Fruit fly (Drosophila melanogaster) whole organism, embryonic: ENCODE measurements around the gene CG15208.
A peak's percentile ranks its signal among the peaks of the same experiment; 100 is the strongest.

Experiments used
- Atf6 ChIP-seq: fragments of 200-800 bp; sonication (Bioruptor generic); IDR thresholded peaks from 2 replicates; pipeline ENCODE4 v1.3.6; 2022; ENCODE audit warnings: missing biosample characterization, missing genetic modification characterization
- B-H1 ChIP-seq: fragments of 200-800 bp; sonication (Bioruptor generic); IDR thresholded peaks from 3 replicates; pipeline ENCODE4 v1.3.6; 2022; ENCODE audit warnings: missing biosample characterization, missing genetic modification characterization
- Blimp-1 ChIP-seq: fragments of 200-800 bp; sonication (Bioruptor generic); optimal IDR thresholded peaks from 3 replicates; lab custom pipeline; 2018; ENCODE audit warnings: missing biosample characterization, missing genetic modification characterization, mild to moderate bottlenecking, moderate library complexity, missing genetic modification reagents
- CG10321 ChIP-seq: fragments of 200-800 bp; sonication (Bioruptor generic); IDR thresholded peaks from 2 replicates; pipeline ENCODE4 v1.3.6; 2022; ENCODE audit warnings: missing biosample characterization, missing genetic modification characterization
- CG11085 ChIP-seq: fragments of 200-800 bp; sonication (Bioruptor generic); IDR thresholded peaks from 2 replicates; pipeline ENCODE4 v1.3.6; 2022; ENCODE audit warnings: missing biosample characterization, missing genetic modification characterization
- CG1233 ChIP-seq: fragments of 200-800 bp; sonication (Bioruptor generic); optimal IDR thresholded peaks from 4 replicates; lab custom pipeline; 2018; ENCODE audit warnings: missing biosample characterization, mild to moderate bottlenecking, missing genetic modification characterization
- CG14014 ChIP-seq: fragments of 200-800 bp; sonication (Bioruptor generic); IDR thresholded peaks from 2 replicates; pipeline ENCODE4 v1.3.6; 2022; ENCODE audit warnings: missing biosample characterization, missing genetic modification characterization
- CG14860 ChIP-seq: fragments of 200-800 bp; sonication (Bioruptor generic); IDR thresholded peaks from 3 replicates; pipeline ENCODE4 v1.3.6; 2022; ENCODE audit warnings: missing biosample characterization, missing genetic modification characterization; ENCODE audit not compliant: partially characterized antibody
- CG15073 ChIP-seq: fragments of 200-800 bp; sonication (Bioruptor generic); optimal IDR thresholded peaks from 2 replicates; lab custom pipeline; 2016; ENCODE audit warnings: missing biosample characterization, missing genetic modification characterization
- CG17328 ChIP-seq: fragments of 200-800 bp; sonication (Bioruptor generic); IDR thresholded peaks from 2 replicates; pipeline ENCODE4 v1.3.6; 2022; ENCODE audit warnings: missing biosample characterization, missing genetic modification characterization
- CG18619 ChIP-seq: fragments of 200-800 bp; sonication (Bioruptor generic); optimal IDR thresholded peaks from 3 replicates; lab custom pipeline; 2017; ENCODE audit warnings: missing biosample characterization, mild to moderate bottlenecking, missing genetic modification characterization
- CG2199 ChIP-seq: fragments of 200-800 bp; sonication (Bioruptor generic); IDR thresholded peaks from 3 replicates; pipeline ENCODE4 v1.3.6; 2022; ENCODE audit warnings: missing biosample characterization, missing genetic modification characterization
- CG33213 ChIP-seq: fragments of 200-800 bp; sonication (Bioruptor generic); optimal IDR thresholded peaks from 3 replicates; lab custom pipeline; 2016; ENCODE audit warnings: missing biosample characterization, missing genetic modification characterization
- CG34224 ChIP-seq: fragments of 200-800 bp; sonication (Bioruptor generic); IDR thresholded peaks from 3 replicates; pipeline ENCODE4 v1.3.6; 2022; ENCODE audit warnings: missing biosample characterization, missing genetic modification characterization; ENCODE audit not compliant: partially characterized antibody
- CG5245 ChIP-seq: fragments of 200-800 bp; sonication (Bioruptor generic); optimal IDR thresholded peaks from 3 replicates; lab custom pipeline; 2016; ENCODE audit warnings: missing biosample characterization, missing genetic modification characterization
- CG7745 ChIP-seq: fragments of 200-800 bp; sonication (Bioruptor generic); optimal IDR thresholded peaks from 2 replicates; lab custom pipeline; 2018; ENCODE audit warnings: missing biosample characterization, mild to moderate bottlenecking, missing genetic modification characterization, moderate library complexity
- CG7928 ChIP-seq: fragments of 200-800 bp; sonication (Bioruptor generic); optimal IDR thresholded peaks from 2 replicates; lab custom pipeline; 2017; ENCODE audit warnings: missing biosample characterization, mild to moderate bottlenecking, missing genetic modification characterization
- CG8089 ChIP-seq: fragments of 200-800 bp; sonication (Bioruptor generic); optimal IDR thresholded peaks from 3 replicates; lab custom pipeline; 2016; ENCODE audit warnings: missing biosample characterization, missing genetic modification characterization
- CG8944 ChIP-seq: fragments of 200-800 bp; sonication (Bioruptor generic); optimal IDR thresholded peaks from 3 replicates; lab custom pipeline; 2016; ENCODE audit warnings: missing biosample characterization, missing genetic modification characterization
- CG9817 ChIP-seq: fragments of 200-800 bp; sonication (Bioruptor generic); optimal IDR thresholded peaks from 2 replicates; lab custom pipeline; 2018; ENCODE audit warnings: missing biosample characterization, mild to moderate bottlenecking, missing genetic modification characterization, moderate library complexity
- CHES-1-like ChIP-seq: fragments of 200-800 bp; sonication (Bioruptor generic); optimal IDR thresholded peaks from 2 replicates; lab custom pipeline; 2016; ENCODE audit warnings: missing biosample characterization, missing genetic modification characterization
- Dek ChIP-seq: fragments of 200-800 bp; sonication (Bioruptor generic); optimal IDR thresholded peaks from 3 replicates; lab custom pipeline; 2019; ENCODE audit warnings: missing biosample characterization, mild to moderate bottlenecking, missing genetic modification characterization, moderate library complexity
- Dll ChIP-seq: fragments of 200-800 bp; sonication (Bioruptor generic); IDR thresholded peaks from 4 replicates; pipeline ENCODE4 v1.3.6; 2022; ENCODE audit warnings: missing biosample characterization, missing genetic modification characterization; ENCODE audit not compliant: partially characterized antibody
- Eip74EF ChIP-seq, 2 experiments: fragments of 200-800 bp in 1 of 2; fragments of >200 bp in 1 of 2; sonication (Bioruptor generic) in 1 of 2; optimal IDR thresholded peaks; 2 replicates each; lab custom pipeline; 2017 to 2019; ENCODE audit warnings: missing biosample characterization in 2 of 2, missing genetic modification characterization in 2 of 2, mild to moderate bottlenecking in 1 of 2, moderate library complexity in 1 of 2
- HLH4C ChIP-seq: fragments of 200-800 bp; sonication (Bioruptor generic); IDR thresholded peaks from 3 replicates; pipeline ENCODE4 v1.3.6; 2022; ENCODE audit warnings: missing biosample characterization, missing genetic modification characterization; ENCODE audit not compliant: partially characterized antibody
- Hr78 ChIP-seq, 2 experiments: fragments of 200-800 bp in 1 of 2; fragments of >200 bp in 1 of 2; sonication (Bioruptor generic) in 1 of 2; optimal IDR thresholded peaks; 2 replicates each; lab custom pipeline; 2017 to 2019; ENCODE audit warnings: missing biosample characterization in 2 of 2, missing genetic modification characterization in 2 of 2, mild to moderate bottlenecking in 1 of 2, moderate library complexity in 1 of 2
- Side ChIP-seq: fragments of 200-800 bp; sonication (Bioruptor generic); optimal IDR thresholded peaks from 2 replicates; lab custom pipeline; 2016; ENCODE audit warnings: missing biosample characterization, missing genetic modification characterization
- ase ChIP-seq: fragments of 200-800 bp; sonication (Bioruptor generic); IDR thresholded peaks from 3 replicates; pipeline ENCODE4 v1.3.6; 2022; ENCODE audit warnings: missing biosample characterization, missing genetic modification characterization
- bigmax ChIP-seq: fragments of 200-800 bp; sonication (Bioruptor generic); optimal IDR thresholded peaks from 2 replicates; lab custom pipeline; 2018; ENCODE audit warnings: missing biosample characterization, mild to moderate bottlenecking, missing genetic modification characterization
- bsh ChIP-seq, 2 experiments: fragments of 200-800 bp; sonication (Bioruptor generic); optimal IDR thresholded peaks; 2 replicates each; lab custom pipeline; 2017 to 2018; ENCODE audit warnings: mild to moderate bottlenecking in 2 of 2, missing biosample characterization in 2 of 2, missing genetic modification characterization in 2 of 2, moderate library complexity in 1 of 2
- chif ChIP-seq, 2 experiments: fragments of 200-800 bp; sonication (Bioruptor generic); optimal IDR thresholded peaks; 3 replicates each; lab custom pipeline; 2016; ENCODE audit warnings: missing biosample characterization in 2 of 2, missing genetic modification characterization in 2 of 2
- ci ChIP-seq: fragments of 200-800 bp; sonication (Bioruptor generic); IDR thresholded peaks from 3 replicates; pipeline ENCODE4 v1.3.6; 2022; ENCODE audit warnings: missing biosample characterization, missing genetic modification characterization
- corto ChIP-seq: fragments of 200-800 bp; sonication (Bioruptor generic); optimal IDR thresholded peaks from 2 replicates; lab custom pipeline; 2016; ENCODE audit warnings: missing biosample characterization, mild to moderate bottlenecking, missing genetic modification characterization, moderate library complexity
- dm ChIP-seq: fragments of 200-800 bp; sonication (Bioruptor generic); optimal IDR thresholded peaks from 3 replicates; lab custom pipeline; 2016; ENCODE audit warnings: missing biosample characterization, missing genetic modification characterization
- eve ChIP-seq, 2 experiments: fragments of >200 bp; optimal IDR thresholded peaks; 2 replicates each; lab custom pipeline; 2017; ENCODE audit warnings: missing biosample characterization in 2 of 2, missing genetic modification characterization in 2 of 2
- ewg ChIP-seq: fragments of 200-800 bp; sonication (Bioruptor generic); optimal IDR thresholded peaks from 3 replicates; lab custom pipeline; 2017; ENCODE audit warnings: mild to moderate bottlenecking, missing biosample characterization, missing genetic modification reagents, missing genetic modification characterization
- eyg ChIP-seq: fragments of 200-800 bp; sonication (Bioruptor generic); optimal IDR thresholded peaks from 3 replicates; lab custom pipeline; 2016; ENCODE audit warnings: missing biosample characterization, missing genetic modification characterization
- gcm ChIP-seq: fragments of 200-800 bp; sonication (Bioruptor generic); optimal IDR thresholded peaks from 2 replicates; lab custom pipeline; 2019; ENCODE audit warnings: missing biosample characterization, mild to moderate bottlenecking, missing genetic modification characterization, moderate library complexity
- gfzf ChIP-seq: fragments of 200-800 bp; sonication (Bioruptor generic); optimal IDR thresholded peaks from 2 replicates; lab custom pipeline; 2016; ENCODE audit warnings: missing biosample characterization, mild to moderate bottlenecking, missing genetic modification characterization, moderate library complexity
- grau ChIP-seq: fragments of 200-800 bp; optimal IDR thresholded peaks from 3 replicates; lab custom pipeline; 2019; ENCODE audit warnings: missing biosample characterization, mild to moderate bottlenecking, missing genetic modification characterization, moderate library complexity
- ken ChIP-seq: fragments of 200-800 bp; sonication (Bioruptor generic); IDR thresholded peaks from 3 replicates; pipeline ENCODE4 v1.3.6; 2022; ENCODE audit warnings: missing biosample characterization, missing genetic modification characterization
- nerfin-2 ChIP-seq: fragments of 200-800 bp; sonication (Bioruptor generic); IDR thresholded peaks from 2 replicates; pipeline ENCODE4 v1.3.6; 2022; ENCODE audit warnings: missing biosample characterization, missing genetic modification characterization; ENCODE audit not compliant: partially characterized antibody
- pum ChIP-seq: fragments of 200-800 bp; sonication (Bioruptor generic); optimal IDR thresholded peaks from 2 replicates; lab custom pipeline; 2016; ENCODE audit warnings: missing biosample characterization, missing genetic modification characterization
- run ChIP-seq: fragments of 200-800 bp; sonication (Bioruptor generic); optimal IDR thresholded peaks from 3 replicates; lab custom pipeline; 2018; ENCODE audit warnings: missing biosample characterization, mild to moderate bottlenecking, missing genetic modification characterization
- scrt ChIP-seq: fragments of 200-800 bp; sonication (Bioruptor generic); optimal IDR thresholded peaks from 2 replicates; lab custom pipeline; 2018; ENCODE audit warnings: missing biosample characterization, mild to moderate bottlenecking, missing genetic modification characterization, moderate library complexity
- seq ChIP-seq: fragments of 200-800 bp; sonication (Bioruptor generic); IDR thresholded peaks from 2 replicates; pipeline ENCODE4 v1.3.6; 2022; ENCODE audit warnings: missing biosample characterization, missing genetic modification characterization
- so ChIP-seq: fragments of 200-800 bp; sonication (Bioruptor generic); IDR thresholded peaks from 3 replicates; pipeline ENCODE4 v1.3.6; 2022; ENCODE audit warnings: missing biosample characterization, missing genetic modification characterization
- tx ChIP-seq: fragments of 200-800 bp; sonication (Bioruptor generic); optimal IDR thresholded peaks from 2 replicates; lab custom pipeline; 2016; ENCODE audit warnings: missing biosample characterization, missing genetic modification characterization
- unpg ChIP-seq: fragments of 200-800 bp; sonication (Bioruptor generic); optimal IDR thresholded peaks from 3 replicates; lab custom pipeline; 2018; ENCODE audit warnings: missing biosample characterization, mild to moderate bottlenecking, missing genetic modification characterization, moderate library complexity
- wdn ChIP-seq: fragments of 200-800 bp; sonication (Bioruptor generic); IDR thresholded peaks from 2 replicates; pipeline ENCODE4 v1.3.6; 2022; ENCODE audit warnings: missing biosample characterization, missing genetic modification characterization

CG15208 gene

DNA sequence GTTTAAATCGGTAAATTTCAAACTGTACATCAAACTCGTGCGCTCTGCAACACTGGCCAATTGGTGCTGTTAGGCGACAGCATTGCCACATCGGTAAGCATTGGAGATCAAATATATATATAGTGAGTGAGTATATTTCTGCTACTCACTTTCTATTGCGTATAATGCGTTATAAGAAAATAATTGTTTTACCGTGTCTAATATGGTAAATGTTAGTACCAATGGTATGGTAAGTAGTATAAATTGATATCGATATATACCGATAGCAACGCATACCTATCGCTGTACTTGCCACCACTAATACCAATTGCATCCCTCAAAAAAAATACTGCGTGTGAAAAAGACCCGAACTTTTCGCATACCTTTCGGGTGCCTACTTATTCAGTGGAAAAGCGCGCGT lies 42.4 kb upstream of the CG15208 start, which contains the start of the genes sofe and CG2186 (continued):
- TF ChIP-seq CG9817 (tag; lab: Kevin White, UChicago) (peak; percentile 45), CG10321 (GFP tag; lab: Robert Waterston, UW) (no peak), CG7745 (tag; lab: Kevin White, UChicago) (no peak), ci (peak; percentile 60; the same call in 2 of the 3 replicates), Hr78 (GFP tag; optimal IDR thresholded peaks at IDR 0.05; lab: Kevin White, UChicago) (no peak), CG33213 (GFP tag; lab: Kevin White, UChicago) (peak; percentile 16), ken (GFP tag; lab: Robert Waterston, UW) (peak; percentile 48; the same call in 1 of the 3 replicates), tx (GFP tag; lab: Kevin White, UChicago) (peak; percentile 14), CG7928 (GFP tag; lab: Kevin White, UChicago) (peak; percentile 73), nerfin-2 (GFP tag; lab: Robert Waterston, UW) (peak; percentile 61), gcm (no peak), ewg (peak; percentile 15), chif (GFP tag; optimal IDR thresholded peaks at IDR 0.05; lab: Kevin White, UChicago) (peak in 1 of 2 experiments; percentile 36), corto (GFP tag; lab: Kevin White, UChicago) (no peak), CG8089 (GFP tag; lab: Kevin White, UChicago) (peak; percentile 5), CG11085 (no peak), pum (GFP tag; lab: Kevin White, UChicago) (peak; percentile 58), Dek (tag; lab: Kevin White, UChicago) (no peak), seq (GFP tag; lab: Robert Waterston, UW) (no peak), grau (tag; lab: Kevin White, UChicago) (peak; percentile 58), so (GFP tag; lab: Robert Waterston, UW) (no peak), bsh (GFP tag; optimal IDR thresholded peaks at IDR 0.05; lab: Kevin White, UChicago) (peak in 1 of 2 experiments; percentile 57), Side (peak; percentile 1), eve (GFP tag; optimal IDR thresholded peaks at IDR 0.05; lab: Kevin White, UChicago) (no peak), bigmax (no peak), CG15073 (GFP tag; lab: Kevin White, UChicago) (no peak), CG5245 (GFP tag; lab: Kevin White, UChicago) (no peak), B-H1 (GFP tag; lab: Robert Waterston, UW) (no peak), CG1233 (no peak), CG34224 (GFP tag; lab: Robert Waterston, UW) (peak; percentile 70), CG14014 (GFP tag; lab: Robert Waterston, UW) (peak; percentile 20; the same call in 1 of the 2 replicates), CHES-1-like (GFP tag; lab: Kevin White, UChicago) (peak; percentile 28), Atf6 (peak; percentile 40; the same call in 1 of the 2 replicates), eyg (GFP tag; lab: Kevin White, UChicago) (no peak), scrt (GFP tag; lab: Kevin White, UChicago) (no peak), unpg (peak; percentile 53), dm (GFP tag; lab: Kevin White, UChicago) (peak; percentile 34), Eip74EF (GFP tag; optimal IDR thresholded peaks at IDR 0.05; lab: Kevin White, UChicago) (no peak), HLH4C (GFP tag; lab: Robert Waterston, UW) (peak; percentile 83), CG14860 (GFP tag; lab: Robert Waterston, UW) (peak; percentile 80), CG2199 (GFP tag; lab: Robert Waterston, UW) (no peak), wdn (no peak), ase (GFP tag; lab: Robert Waterston, UW) (no peak), run (no peak), CG17328 (GFP tag; lab: Robert Waterston, UW) (no peak), CG8944 (GFP tag; lab: Kevin White, UChicago) (peak; percentile 44), Blimp-1 (no peak), gfzf (GFP tag; lab: Kevin White, UChicago) (peak; percentile 38), Dll (GFP tag; lab: Robert Waterston, UW) (peak; percentile 94), CG18619 (GFP tag; lab: Kevin White, UChicago) (no peak)
